Fruit fly (Drosophila melanogaster) whole organism, prepupa: ENCODE data around the gene CG6985.

ENCODE experiments used
- CG16779 ChIP-seq: fragments of 200-800 bp; sonication (Bioruptor generic); optimal IDR thresholded peaks from 3 replicates; lab custom pipeline; 2017; ENCODE audit warnings: missing biosample characterization, mild to moderate bottlenecking, missing genetic modification characterization
- CG3032 ChIP-seq: fragments of 200-800 bp; optimal IDR thresholded peaks from 2 replicates; lab custom pipeline; 2019; ENCODE audit warnings: missing biosample characterization, mild to moderate bottlenecking, missing genetic modification characterization, moderate library complexity
- CG6792 ChIP-seq: fragments of 200-800 bp; sonication (Bioruptor generic); optimal IDR thresholded peaks from 3 replicates; lab custom pipeline; 2016; ENCODE audit warnings: missing biosample characterization, missing genetic modification characterization
- CG6854 ChIP-seq: fragments of 200-800 bp; sonication (Bioruptor generic); optimal IDR thresholded peaks from 2 replicates; lab custom pipeline; 2017; ENCODE audit warnings: missing biosample characterization, mild to moderate bottlenecking, missing genetic modification characterization
- Ets96B ChIP-seq: fragments of 200-800 bp; optimal IDR thresholded peaks from 2 replicates; lab custom pipeline; 2019; ENCODE audit warnings: missing biosample characterization, mild to moderate bottlenecking, missing genetic modification characterization, moderate library complexity
- Hr39 ChIP-seq: fragments of 200-800 bp; sonication (Bioruptor generic); optimal IDR thresholded peaks from 2 replicates; lab custom pipeline; 2016; ENCODE audit warnings: missing biosample characterization, missing genetic modification characterization
- OdsH ChIP-seq: fragments of 200-800 bp; sonication (Bioruptor generic); optimal IDR thresholded peaks from 3 replicates; lab custom pipeline; 2016; ENCODE audit warnings: missing biosample characterization, missing genetic modification characterization
- Sox102F ChIP-seq: fragments of 200-800 bp; sonication (Bioruptor generic); optimal IDR thresholded peaks from 2 replicates; lab custom pipeline; 2016; ENCODE audit warnings: missing biosample characterization, mild to moderate bottlenecking, missing genetic modification characterization
- Sox15 ChIP-seq: fragments of 200-800 bp; sonication (Bioruptor generic); optimal IDR thresholded peaks from 3 replicates; lab custom pipeline; 2016; ENCODE audit warnings: missing biosample characterization, missing genetic modification characterization
- acj6 ChIP-seq: fragments of 200-800 bp; sonication (Bioruptor generic); optimal IDR thresholded peaks from 3 replicates; lab custom pipeline; 2016; ENCODE audit warnings: missing biosample characterization, missing genetic modification characterization
- net ChIP-seq: fragments of 200-800 bp; sonication (Bioruptor generic); optimal IDR thresholded peaks from 3 replicates; lab custom pipeline; 2016; ENCODE audit warnings: missing biosample characterization, missing genetic modification characterization
- spab ChIP-seq: fragments of 200-800 bp; sonication (Bioruptor generic); optimal IDR thresholded peaks from 2 replicates; lab custom pipeline; 2017; ENCODE audit warnings: missing biosample characterization, mild to moderate bottlenecking, missing genetic modification characterization, missing genetic modification reagents
- ss ChIP-seq, 2 experiments: fragments of 200-800 bp; sonication (Bioruptor generic); optimal IDR thresholded peaks; 2 replicates in 1 of 2; 3 replicates in 1 of 2; lab custom pipeline; 2017 to 2018; ENCODE audit warnings: mild to moderate bottlenecking in 2 of 2, missing biosample characterization in 2 of 2, missing genetic modification characterization in 2 of 2, moderate library complexity in 1 of 2
- vri ChIP-seq: fragments of 200-800 bp; sonication (Bioruptor generic); optimal IDR thresholded peaks from 3 replicates; lab custom pipeline; 2016; ENCODE audit warnings: missing biosample characterization, mild to moderate bottlenecking, missing genetic modification characterization

- TF ChIP-seq Ets96B (tag; lab: Kevin White, UChicago) (no peak), net (GFP tag; lab: Kevin White, UChicago) (no peak), Sox15 (no peak), spab (no peak), acj6 (GFP tag; lab: Kevin White, UChicago) (no peak), ss (GFP tag; optimal IDR thresholded peaks at IDR 0.05; lab: Kevin White, UChicago) (no peak), CG6854 (GFP tag; lab: Kevin White, UChicago) (no peak), Hr39 (GFP tag; lab: Kevin White, UChicago) (no peak), OdsH (no peak), CG6792 (GFP tag; lab: Kevin White, UChicago) (no peak), CG3032 (no peak), CG16779 (tag; lab: Kevin White, UChicago) (no peak), vri (GFP tag; lab: Kevin White, UChicago) (no peak), Sox102F (GFP tag; lab: Kevin White, UChicago) (no peak)
Observed at dm6 chr3R:22694659-22695058, 46.3 kb upstream of the CG6985 start, which contains the start of gene cd.
